Fruit fly (Drosophila melanogaster) whole organism: ENCODE results near the gene PolG2.

ENCODE experiments used
- Dll ChIP-seq: fragments of >200 bp; optimal IDR thresholded peaks from 2 replicates; lab custom pipeline; 2017
- EcR ChIP-seq, 2 experiments: fragments of >200 bp; optimal IDR thresholded peaks; 2 replicates each; lab custom pipeline; 2017; ENCODE audit warnings: missing biosample characterization in 2 of 2, missing genetic modification characterization in 2 of 2, missing genetic modification reagents in 2 of 2
- usp ChIP-seq: fragments of >200 bp; optimal IDR thresholded peaks from 2 replicates; lab custom pipeline; 2017; ENCODE audit warnings: missing biosample characterization, missing genetic modification characterization, mixed read lengths

DNA sequence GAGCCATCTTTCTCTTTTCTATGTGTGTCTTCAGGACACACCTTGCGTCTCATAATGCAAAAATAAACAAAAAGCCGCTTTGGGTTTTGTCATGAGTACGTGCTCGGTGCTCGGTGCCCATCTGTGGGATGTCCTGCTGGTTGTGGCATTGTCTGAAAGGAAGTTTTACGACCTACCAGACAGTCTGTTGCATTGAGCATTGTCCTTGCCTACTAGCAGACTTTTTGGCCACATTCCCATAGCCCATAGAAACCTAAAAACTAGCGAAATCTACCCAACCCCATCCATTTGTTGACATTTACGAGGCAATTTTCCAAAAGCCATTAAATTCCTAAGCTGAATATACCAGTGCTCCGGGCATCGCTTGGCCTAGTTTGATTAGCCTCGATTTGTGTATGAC, 18.2 kb upstream of the PolG2 start:
- TF ChIP-seq Dll (no peak), usp (no peak), EcR (GFP tag; optimal IDR thresholded peaks at IDR 0.05; lab: Kevin White, UChicago) (no peak)
